Fruit fly (Drosophila melanogaster) whole organism, embryonic: ENCODE measurements around the gene scaf6.

ENCODE experiments used
- Adf1 ChIP-seq: fragments of 200-800 bp; sonication (Bioruptor generic); IDR thresholded peaks from 2 replicates; pipeline ENCODE4 v1.3.6; 2022; ENCODE audit warnings: missing biosample characterization, missing genetic modification characterization
- Bdp1 ChIP-seq: fragments of 200-800 bp; sonication (Bioruptor generic); optimal IDR thresholded peaks from 3 replicates; lab custom pipeline; 2016; ENCODE audit warnings: missing biosample characterization, missing genetic modification characterization
- C15 ChIP-seq: fragments of 200-800 bp; sonication (Bioruptor generic); IDR thresholded peaks from 3 replicates; pipeline ENCODE4 v1.3.6; 2022; ENCODE audit warnings: missing biosample characterization, missing genetic modification characterization
- CG10462 ChIP-seq: fragments of 200-800 bp; sonication (Bioruptor generic); optimal IDR thresholded peaks from 2 replicates; lab custom pipeline; 2016; ENCODE audit warnings: missing biosample characterization, missing genetic modification characterization
- CG10565 ChIP-seq: fragments of 200-800 bp; sonication (Bioruptor generic); optimal IDR thresholded peaks from 3 replicates; lab custom pipeline; 2016; ENCODE audit warnings: missing biosample characterization, mild to moderate bottlenecking, missing genetic modification characterization
- CG10654 ChIP-seq: fragments of 200-800 bp; sonication (Bioruptor generic); optimal IDR thresholded peaks from 2 replicates; lab custom pipeline; 2016; ENCODE audit warnings: missing biosample characterization, missing genetic modification characterization
- CG11085 ChIP-seq: fragments of 200-800 bp; sonication (Bioruptor generic); IDR thresholded peaks from 2 replicates; pipeline ENCODE4 v1.3.6; 2022; ENCODE audit warnings: missing biosample characterization, missing genetic modification characterization
- CG12071 ChIP-seq: fragments of 200-800 bp; sonication (Bioruptor generic); optimal IDR thresholded peaks from 3 replicates; lab custom pipeline; 2018; ENCODE audit warnings: missing biosample characterization, mild to moderate bottlenecking, missing genetic modification characterization
- CG12744 ChIP-seq: fragments of 200-800 bp; sonication (Bioruptor generic); optimal IDR thresholded peaks from 2 replicates; lab custom pipeline; 2016; ENCODE audit warnings: missing biosample characterization, missing genetic modification characterization
- CG16815 ChIP-seq: fragments of 200-800 bp; sonication (Bioruptor generic); optimal IDR thresholded peaks from 3 replicates; lab custom pipeline; 2017; ENCODE audit warnings: missing biosample characterization, mild to moderate bottlenecking, missing genetic modification characterization
- CG17385 ChIP-seq: fragments of 200-800 bp; sonication (Bioruptor generic); optimal IDR thresholded peaks from 3 replicates; lab custom pipeline; 2018; ENCODE audit warnings: missing biosample characterization, mild to moderate bottlenecking, missing genetic modification characterization
- CG17829 ChIP-seq: fragments of 200-800 bp; optimal IDR thresholded peaks from 2 replicates; lab custom pipeline; 2019; ENCODE audit warnings: missing biosample characterization, mild to moderate bottlenecking, missing genetic modification characterization, moderate library complexity
- CG18599 ChIP-seq: fragments of 200-800 bp; sonication (Bioruptor generic); optimal IDR thresholded peaks from 3 replicates; lab custom pipeline; 2017; ENCODE audit warnings: missing biosample characterization, missing genetic modification characterization, mild to moderate bottlenecking, moderate library complexity, missing genetic modification reagents
- CG32772 ChIP-seq: fragments of 200-800 bp; sonication (Bioruptor generic); IDR thresholded peaks from 2 replicates; pipeline ENCODE4 v1.3.6; 2022; ENCODE audit warnings: missing biosample characterization, missing genetic modification characterization
- CG3847 ChIP-seq: fragments of 200-800 bp; sonication (Bioruptor generic); IDR thresholded peaks from 2 replicates; pipeline ENCODE4 v1.3.6; 2022; ENCODE audit warnings: missing biosample characterization, missing genetic modification characterization
- CG4282 ChIP-seq: fragments of 200-800 bp; sonication (Bioruptor generic); optimal IDR thresholded peaks from 2 replicates; lab custom pipeline; 2016; ENCODE audit warnings: missing biosample characterization, missing genetic modification characterization
- CG4404 ChIP-seq: fragments of 200-800 bp; sonication (Bioruptor generic); IDR thresholded peaks from 2 replicates; pipeline ENCODE4 v1.3.6; 2022; ENCODE audit warnings: missing biosample characterization, missing genetic modification characterization
- CG6175 ChIP-seq: fragments of 200-800 bp; sonication (Bioruptor generic); IDR thresholded peaks from 3 replicates; pipeline ENCODE4 v1.3.6; 2022; ENCODE audit warnings: missing biosample characterization, missing genetic modification characterization
- CG6254 ChIP-seq: fragments of 200-800 bp; sonication (Bioruptor generic); optimal IDR thresholded peaks from 3 replicates; lab custom pipeline; 2017; ENCODE audit warnings: mild to moderate bottlenecking, missing biosample characterization, missing genetic modification reagents, missing genetic modification characterization
- CG6272 ChIP-seq: fragments of 200-800 bp; sonication (Bioruptor generic); IDR thresholded peaks from 2 replicates; pipeline ENCODE4 v1.3.6; 2022; ENCODE audit warnings: missing biosample characterization, missing genetic modification characterization
- CG6654 ChIP-seq: fragments of 200-800 bp; sonication (Bioruptor generic); optimal IDR thresholded peaks from 2 replicates; lab custom pipeline; 2017; ENCODE audit warnings: missing biosample characterization, mild to moderate bottlenecking, missing genetic modification characterization
- CG8281 ChIP-seq: fragments of 200-800 bp; sonication (Bioruptor generic); optimal IDR thresholded peaks from 2 replicates; lab custom pipeline; 2018; ENCODE audit warnings: missing biosample characterization, mild to moderate bottlenecking, missing genetic modification characterization, moderate library complexity
- CG8290 ChIP-seq, 3 experiments: fragments of 200-800 bp; sonication (Bioruptor generic); optimal IDR thresholded peaks; 2 replicates each; lab custom pipeline; 2016 to 2019; ENCODE audit warnings: missing biosample characterization in 3 of 3, missing genetic modification characterization in 3 of 3, mild to moderate bottlenecking in 2 of 3, moderate library complexity in 1 of 3
- CG8924 ChIP-seq: fragments of 200-800 bp; optimal IDR thresholded peaks from 3 replicates; lab custom pipeline; 2019; ENCODE audit warnings: missing biosample characterization, mild to moderate bottlenecking, missing genetic modification characterization, moderate library complexity
- Deaf1 ChIP-seq: fragments of 200-800 bp; optimal IDR thresholded peaks from 3 replicates; lab custom pipeline; 2019; ENCODE audit warnings: missing biosample characterization, mild to moderate bottlenecking, missing genetic modification characterization, moderate library complexity
- E2f1 ChIP-seq: fragments of 200-800 bp; sonication (Bioruptor generic); IDR thresholded peaks from 2 replicates; pipeline ENCODE4 v1.3.6; 2022; ENCODE audit warnings: missing biosample characterization, missing genetic modification characterization
- Eip74EF ChIP-seq, 2 experiments: fragments of 200-800 bp in 1 of 2; fragments of >200 bp in 1 of 2; sonication (Bioruptor generic) in 1 of 2; optimal IDR thresholded peaks; 2 replicates each; lab custom pipeline; 2017 to 2019; ENCODE audit warnings: missing biosample characterization in 2 of 2, missing genetic modification characterization in 2 of 2, mild to moderate bottlenecking in 1 of 2, moderate library complexity in 1 of 2
- Kr ChIP-seq: fragments of 200-800 bp; sonication (Bioruptor generic); optimal IDR thresholded peaks from 2 replicates; lab custom pipeline; 2017; ENCODE audit warnings: missing biosample characterization, mild to moderate bottlenecking, missing genetic modification characterization
- Lpt ChIP-seq: fragments of >200 bp; optimal IDR thresholded peaks from 2 replicates; lab custom pipeline; 2018; ENCODE audit warnings: missing biosample characterization, missing genetic modification characterization
- MBD-R2 ChIP-seq: fragments of 200-800 bp; sonication (Bioruptor generic); IDR thresholded peaks from 2 replicates; pipeline ENCODE4 v1.3.6; 2022; ENCODE audit warnings: missing biosample characterization, missing genetic modification characterization
- Nf-YB ChIP-seq: fragments of 200-800 bp; sonication (Bioruptor generic); optimal IDR thresholded peaks from 3 replicates; lab custom pipeline; 2019; ENCODE audit warnings: missing biosample characterization, mild to moderate bottlenecking, missing genetic modification characterization, moderate library complexity
- Pdp1 ChIP-seq, 2 experiments: fragments of 200-800 bp; sonication (Bioruptor generic); optimal IDR thresholded peaks; 3 replicates each; lab custom pipeline; 2016; ENCODE audit warnings: missing biosample characterization in 2 of 2, missing genetic modification characterization in 2 of 2, mild to moderate bottlenecking in 1 of 2, moderate library complexity in 1 of 2
- Ravus ChIP-seq: fragments of 200-800 bp; sonication (Bioruptor generic); IDR thresholded peaks from 2 replicates; pipeline ENCODE4 v1.3.6; 2022; ENCODE audit warnings: missing biosample characterization, missing genetic modification characterization
- Xbp1 ChIP-seq: fragments of 200-800 bp; sonication (Bioruptor generic); optimal IDR thresholded peaks from 3 replicates; lab custom pipeline; 2016; ENCODE audit warnings: missing biosample characterization, mild to moderate bottlenecking, missing genetic modification characterization
- bbx ChIP-seq: fragments of 200-800 bp; sonication (Bioruptor generic); IDR thresholded peaks from 2 replicates; pipeline ENCODE4 v1.3.6; 2022; ENCODE audit warnings: missing biosample characterization, missing genetic modification characterization; ENCODE audit not compliant: partially characterized antibody
- bowl ChIP-seq: fragments of 200-800 bp; sonication (Bioruptor generic); IDR thresholded peaks from 2 replicates; pipeline ENCODE4 v1.3.6; 2022; ENCODE audit warnings: missing biosample characterization, missing genetic modification characterization
- cg ChIP-seq: fragments of 200-800 bp; sonication (Bioruptor generic); optimal IDR thresholded peaks from 3 replicates; lab custom pipeline; 2019; ENCODE audit warnings: missing biosample characterization, mild to moderate bottlenecking, missing genetic modification characterization, moderate library complexity
- crp ChIP-seq, 2 experiments: fragments of 200-800 bp; sonication (Bioruptor generic); optimal IDR thresholded peaks; 2 replicates in 1 of 2; 3 replicates in 1 of 2; lab custom pipeline; 2017; ENCODE audit warnings: missing biosample characterization in 2 of 2, missing genetic modification characterization in 2 of 2, mild to moderate bottlenecking in 1 of 2, moderate library complexity in 1 of 2
- dan ChIP-seq: fragments of 200-800 bp; sonication (Bioruptor generic); IDR thresholded peaks from 2 replicates; pipeline ENCODE4 v1.3.6; 2022; ENCODE audit warnings: missing biosample characterization, missing genetic modification characterization
- dpn ChIP-seq, 2 experiments: fragments of 200-800 bp; sonication (Bioruptor generic); optimal IDR thresholded peaks; 3 replicates each; lab custom pipeline; 2016; ENCODE audit warnings: missing biosample characterization in 2 of 2, missing genetic modification characterization in 2 of 2
- en ChIP-seq: fragments of 200-800 bp; sonication (Bioruptor generic); optimal IDR thresholded peaks from 2 replicates; lab custom pipeline; 2016; ENCODE audit warnings: missing biosample characterization, missing genetic modification characterization
- odd ChIP-seq: fragments of 200-800 bp; sonication (Bioruptor generic); optimal IDR thresholded peaks from 2 replicates; lab custom pipeline; 2017; ENCODE audit warnings: missing biosample characterization, mild to moderate bottlenecking, missing genetic modification characterization
- pb ChIP-seq: fragments of 200-800 bp; sonication (Bioruptor generic); optimal IDR thresholded peaks from 3 replicates; lab custom pipeline; 2016; ENCODE audit warnings: missing biosample characterization, missing genetic modification characterization
- pum ChIP-seq: fragments of 200-800 bp; sonication (Bioruptor generic); optimal IDR thresholded peaks from 2 replicates; lab custom pipeline; 2016; ENCODE audit warnings: missing biosample characterization, missing genetic modification characterization
- ro ChIP-seq: fragments of 200-800 bp; sonication (Bioruptor generic); IDR thresholded peaks from 2 replicates; pipeline ENCODE4 v1.3.6; 2022; ENCODE audit warnings: missing biosample characterization, missing genetic modification characterization
- sqz ChIP-seq: fragments of 200-800 bp; sonication (Bioruptor generic); optimal IDR thresholded peaks from 3 replicates; lab custom pipeline; 2018; ENCODE audit warnings: missing biosample characterization, mild to moderate bottlenecking, missing genetic modification characterization
- wor ChIP-seq: fragments of 200-800 bp; sonication (Bioruptor generic); IDR thresholded peaks from 2 replicates; pipeline ENCODE4 v1.3.6; 2022; ENCODE audit warnings: missing biosample characterization, missing genetic modification characterization
- zen ChIP-seq: fragments of 200-800 bp; sonication (Bioruptor generic); optimal IDR thresholded peaks from 3 replicates; lab custom pipeline; 2018; ENCODE audit warnings: missing biosample characterization, mild to moderate bottlenecking, missing genetic modification characterization, moderate library complexity

scaf6 gene

dm6 chr3L:17033309-17033708, 9.1 kb downstream of the scaf6 start (continued):
- no peak for TF ChIP-seq CG6175 (GFP tag; lab: Robert Waterston, UW)
- TF ChIP-seq zen: no peak
- peak; percentile 17 for TF ChIP-seq sqz (GFP tag; lab: Kevin White, UChicago)
- no peak for TF ChIP-seq CG6654 (GFP tag; lab: Kevin White, UChicago)
- no peak for TF ChIP-seq CG8281 (tag; lab: Kevin White, UChicago)
- no peak for TF ChIP-seq CG10565 (GFP tag; lab: Kevin White, UChicago)
- no peak for TF ChIP-seq odd (GFP tag; lab: Kevin White, UChicago)
- TF ChIP-seq Adf1 (GFP tag; lab: Robert Waterston, UW): no peak
- no peak for TF ChIP-seq en (GFP tag; lab: Kevin White, UChicago)
- no peak for TF ChIP-seq MBD-R2 (GFP tag; lab: Robert Waterston, UW)
- TF ChIP-seq Pdp1 (GFP tag; optimal IDR thresholded peaks at IDR 0.05; lab: Kevin White, UChicago): no peak
- no peak for TF ChIP-seq bowl (GFP tag; lab: Robert Waterston, UW)
- TF ChIP-seq bbx (GFP tag; lab: Robert Waterston, UW): no peak
- TF ChIP-seq Lpt (GFP tag; lab: Kevin White, UChicago): no peak
- TF ChIP-seq Xbp1: no peak
- TF ChIP-seq CG11085 (GFP tag; lab: Robert Waterston, UW): no peak
- TF ChIP-seq Nf-YB (GFP tag; lab: Kevin White, UChicago): no peak
- TF ChIP-seq CG10462 (GFP tag; lab: Kevin White, UChicago): no peak
- peak; percentile 90 for TF ChIP-seq Deaf1 (tag; lab: Kevin White, UChicago)
- no peak for TF ChIP-seq dan (GFP tag; lab: Robert Waterston, UW)
- no peak for TF ChIP-seq CG16815 (GFP tag; lab: Kevin White, UChicago)
- peak; percentile 4 for TF ChIP-seq CG8290 (GFP tag; optimal IDR thresholded peaks at IDR 0.05; lab: Kevin White, UChicago)
- peak in 1 of 2 experiments; percentile 62 for TF ChIP-seq CG8290 (tag; optimal IDR thresholded peaks at IDR 0.05; lab: Kevin White, UChicago)
- no peak for TF ChIP-seq pb (GFP tag; lab: Kevin White, UChicago)
- no peak for TF ChIP-seq CG8924 (tag; lab: Kevin White, UChicago)
- TF ChIP-seq Bdp1 (GFP tag; lab: Kevin White, UChicago): no peak
- peak; percentile 67 for TF ChIP-seq CG6254
- no peak for TF ChIP-seq C15 (GFP tag; lab: Robert Waterston, UW)
- no peak for TF ChIP-seq E2f1 (GFP tag; lab: Robert Waterston, UW)
- TF ChIP-seq CG10654: no peak
- TF ChIP-seq CG6272 (GFP tag; lab: Robert Waterston, UW): no peak
- no peak for TF ChIP-seq wor
- peak in 1 of 2 experiments; percentile 9 for TF ChIP-seq Eip74EF (GFP tag; optimal IDR thresholded peaks at IDR 0.05; lab: Kevin White, UChicago)
- no peak for TF ChIP-seq CG12744
- no peak for TF ChIP-seq CG17385 (GFP tag; lab: Kevin White, UChicago)
- no peak for TF ChIP-seq crp (GFP tag; optimal IDR thresholded peaks at IDR 0.05; lab: Kevin White, UChicago)
- TF ChIP-seq CG3847: no peak
- TF ChIP-seq cg (GFP tag; lab: Kevin White, UChicago): no peak
- TF ChIP-seq dpn (GFP tag; optimal IDR thresholded peaks at IDR 0.05; lab: Kevin White, UChicago): no peak
- no peak for TF ChIP-seq CG18599 (GFP tag; lab: Kevin White, UChicago)
- TF ChIP-seq ro (GFP tag; lab: Robert Waterston, UW): no peak
- TF ChIP-seq CG32772 (GFP tag; lab: Robert Waterston, UW): no peak
- TF ChIP-seq CG17829: no peak
- no peak for TF ChIP-seq CG12071 (GFP tag; lab: Kevin White, UChicago)
- TF ChIP-seq Ravus (GFP tag; lab: Robert Waterston, UW): no peak
- no peak for TF ChIP-seq Kr (GFP tag; lab: Kevin White, UChicago)
- no peak for TF ChIP-seq CG4404 (GFP tag; lab: Robert Waterston, UW)
- TF ChIP-seq CG4282: no peak
- TF ChIP-seq pum: no peak
